Worm (Caenorhabditis elegans) whole organism, early embryonic: ENCODE results near the gene srh-19.

ENCODE experiments used
- B0310.2 ChIP-seq: sonication (generic microtip); optimal IDR thresholded peaks from 2 replicates; lab custom pipeline; 2016; ENCODE audit warnings: mild to moderate bottlenecking, missing genetic modification characterization, missing compliant biosample characterization
- F13C5.2 ChIP-seq: sonication (generic microtip); optimal IDR thresholded peaks from 2 replicates; lab custom pipeline; 2017; ENCODE audit warnings: mild to moderate bottlenecking, missing genetic modification characterization, inconsistent platforms, missing compliant biosample characterization
- aly-1 ChIP-seq: sonication (generic microtip); optimal IDR thresholded peaks from 2 replicates; lab custom pipeline; 2016; ENCODE audit warnings: missing genetic modification characterization, missing compliant biosample characterization
- ama-1 ChIP-seq: fragments of 150-350 bp; optimal IDR thresholded peaks from 2 replicates; lab custom pipeline; 2014
- ceh-13 ChIP-seq: fragments of 200-800 bp; sonication (Bioruptor generic); optimal IDR thresholded peaks from 2 replicates; lab custom pipeline; 2018; ENCODE audit warnings: mild to moderate bottlenecking, missing genetic modification characterization, missing compliant biosample characterization
- ceh-36 ChIP-seq: sonication (generic microtip); optimal IDR thresholded peaks from 2 replicates; lab custom pipeline; 2016; ENCODE audit warnings: missing genetic modification characterization, inconsistent platforms, missing compliant biosample characterization
- ets-7 ChIP-seq: sonication (generic microtip); optimal IDR thresholded peaks from 2 replicates; lab custom pipeline; 2016; ENCODE audit warnings: missing genotype, missing genetic modification characterization, missing compliant biosample characterization
- flt-1 ChIP-seq: fragments of 200-800 bp; sonication (Bioruptor generic); IDR thresholded peaks from 2 replicates; pipeline ENCODE4 v1.3.6; 2022; ENCODE audit warnings: missing genetic modification characterization, missing compliant biosample characterization
- hmbx-1 ChIP-seq: sonication (generic microtip); optimal IDR thresholded peaks from 2 replicates; lab custom pipeline; 2016; ENCODE audit warnings: mild to moderate bottlenecking, missing genetic modification characterization, missing compliant biosample characterization
- hmg-4 ChIP-seq: fragments of 200-800 bp; sonication (Bioruptor generic); optimal IDR thresholded peaks from 2 replicates; lab custom pipeline; 2018; ENCODE audit warnings: mild to moderate bottlenecking, missing genetic modification characterization, missing compliant biosample characterization
- hnd-1 ChIP-seq: sonication (generic microtip); optimal IDR thresholded peaks from 2 replicates; lab custom pipeline; 2016; ENCODE audit warnings: missing genetic modification characterization, missing compliant biosample characterization
- pes-1 ChIP-seq: fragments of 200-800 bp; sonication (Bioruptor generic); IDR thresholded peaks from 2 replicates; pipeline ENCODE4 v1.3.6; 2022; ENCODE audit warnings: missing genetic modification reagents, missing genetic modification characterization, missing compliant biosample characterization
- scrt-1 ChIP-seq: fragments of 200-800 bp; sonication (Bioruptor generic); IDR thresholded peaks from 2 replicates; pipeline ENCODE4 v1.3.6; 2022; ENCODE audit warnings: missing genetic modification characterization, missing compliant biosample characterization
- sea-1 ChIP-seq: fragments of 200-800 bp; sonication (Bioruptor generic); conservative IDR thresholded peaks from 2 replicates; pipeline ENCODE4 v1.3.6; 2022; ENCODE audit warnings: missing genetic modification characterization, missing compliant biosample characterization
- tbx-11 ChIP-seq: fragments of 200-800 bp; sonication (Bioruptor generic); IDR thresholded peaks from 2 replicates; pipeline ENCODE4 v1.3.6; 2022; ENCODE audit warnings: missing genetic modification characterization, missing compliant biosample characterization
- tbx-37 ChIP-seq: fragments of 200-800 bp; sonication (Bioruptor generic); conservative IDR thresholded peaks from 2 replicates; pipeline ENCODE4 v1.3.6; 2022; ENCODE audit warnings: missing genetic modification reagents, missing genetic modification characterization, missing compliant biosample characterization
- tra-4 ChIP-seq: sonication (generic microtip); optimal IDR thresholded peaks from 2 replicates; lab custom pipeline; 2017; ENCODE audit warnings: missing genetic modification characterization, missing compliant biosample characterization

srh-19 gene

ce11 chrX:1379391-1379790, 33.6 kb upstream of the srh-19 start:
- peak; percentile 89 for TF ChIP-seq sea-1
- peak; percentile 31 for TF ChIP-seq hmbx-1 (tag; lab: Kevin White, UChicago)
- TF ChIP-seq hmg-4 (GFP tag; lab: Kevin White, UChicago) = peak; percentile 90
- TF ChIP-seq B0310.2 = peak; percentile 60
- peak; percentile 91 for TF ChIP-seq aly-1 (tag; lab: Kevin White, UChicago)
- peak; percentile 75 for TF ChIP-seq ceh-36
- TF ChIP-seq ama-1 = no peak
- TF ChIP-seq flt-1 (GFP tag; lab: Robert Waterston, UW) = peak; percentile 90
- peak; percentile 93 for TF ChIP-seq tbx-11 (GFP tag; lab: Robert Waterston, UW)
- TF ChIP-seq pes-1 = peak; percentile 90
- TF ChIP-seq tbx-37 (GFP tag; lab: Robert Waterston, UW) = peak; percentile 81
- peak; percentile 59 for TF ChIP-seq tra-4
- peak; percentile 84 for TF ChIP-seq F13C5.2 (tag; lab: Kevin White, UChicago)
- TF ChIP-seq ceh-13 (GFP tag; lab: Kevin White, UChicago) = peak; percentile 75
- peak; percentile 73 for TF ChIP-seq hnd-1 (tag; lab: Kevin White, UChicago)
- peak; percentile 94 for TF ChIP-seq scrt-1 (GFP tag; lab: Robert Waterston, UW)
- peak; percentile 71 for TF ChIP-seq ets-7 (tag; lab: Kevin White, UChicago)

DNA sequence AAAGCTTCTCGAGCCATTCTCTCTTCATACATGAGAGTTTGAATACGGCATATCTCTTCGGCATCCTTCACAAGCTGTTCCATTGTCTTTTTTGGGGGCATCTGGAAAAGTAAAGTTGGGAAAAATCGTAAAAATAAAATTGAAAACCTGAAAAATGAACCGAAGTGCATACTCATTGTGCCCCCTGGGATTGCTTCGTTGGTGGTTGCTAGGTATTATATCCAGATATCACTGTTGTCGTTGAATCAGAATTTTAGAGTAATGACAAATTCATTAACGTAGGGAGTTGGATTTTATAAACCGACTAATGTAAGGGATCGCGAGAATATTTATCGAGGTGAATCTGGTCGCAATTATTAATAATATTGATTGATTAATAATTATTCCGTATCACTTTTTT, 31.4 kb upstream of the srh-19 start, which contains the start of gene F56C3.10:
F56C3.10 (minus strand) TSS at position 101 of the 400 bp plus-strand sequence.
- TF ChIP-seq hmbx-1 (tag; lab: Kevin White, UChicago) (no peak), hmg-4 (GFP tag; lab: Kevin White, UChicago) (no peak), tbx-11 (GFP tag; lab: Robert Waterston, UW) (no peak), hnd-1 (tag; lab: Kevin White, UChicago) (no peak), sea-1 (no peak), flt-1 (GFP tag; lab: Robert Waterston, UW) (no peak), B0310.2 (no peak)

ce11 chrX:1383546-1383945, 29.4 kb upstream of the srh-19 start:
- TF ChIP-seq ets-7 (tag; lab: Kevin White, UChicago) = no peak
- no peak for TF ChIP-seq tbx-11 (GFP tag; lab: Robert Waterston, UW)
- TF ChIP-seq ceh-13 (GFP tag; lab: Kevin White, UChicago) = no peak
- TF ChIP-seq scrt-1 (GFP tag; lab: Robert Waterston, UW) = no peak
- TF ChIP-seq pes-1 = no peak
- TF ChIP-seq B0310.2 = no peak
- TF ChIP-seq F13C5.2 (tag; lab: Kevin White, UChicago) = no peak
- no peak for TF ChIP-seq aly-1 (tag; lab: Kevin White, UChicago)
- no peak for TF ChIP-seq ceh-36
- no peak for TF ChIP-seq hmbx-1 (tag; lab: Kevin White, UChicago)
- TF ChIP-seq ama-1 = no peak
- TF ChIP-seq sea-1 = no peak
- no peak for TF ChIP-seq hnd-1 (tag; lab: Kevin White, UChicago)
- no peak for TF ChIP-seq hmg-4 (GFP tag; lab: Kevin White, UChicago)
- TF ChIP-seq flt-1 (GFP tag; lab: Robert Waterston, UW) = no peak
- TF ChIP-seq tra-4 = no peak

ce11 chrX:1384538-1384937, 28.4 kb upstream of the srh-19 start, which contains the start of gene F56C3.8:
F56C3.8 (minus strand) TSS chrX:1384638.
- TF ChIP-seq sea-1 (no peak), ceh-13 (GFP tag; lab: Kevin White, UChicago) (no peak), F13C5.2 (tag; lab: Kevin White, UChicago) (no peak), hmg-4 (GFP tag; lab: Kevin White, UChicago) (no peak), B0310.2 (no peak), tbx-11 (GFP tag; lab: Robert Waterston, UW) (no peak), scrt-1 (GFP tag; lab: Robert Waterston, UW) (no peak), hnd-1 (tag; lab: Kevin White, UChicago) (no peak), ets-7 (tag; lab: Kevin White, UChicago) (no peak)

ce11 chrX:1386893-1387367, 26.0 kb upstream of the srh-19 start, which contains the start of gene F56C3.1:
F56C3.1 (plus strand) TSS chrX:1387317.
- TF ChIP-seq tbx-37 (GFP tag; lab: Robert Waterston, UW) (no peak), ceh-36 (no peak), F13C5.2 (tag; lab: Kevin White, UChicago) (no peak), hmbx-1 (tag; lab: Kevin White, UChicago) (no peak)

DNA sequence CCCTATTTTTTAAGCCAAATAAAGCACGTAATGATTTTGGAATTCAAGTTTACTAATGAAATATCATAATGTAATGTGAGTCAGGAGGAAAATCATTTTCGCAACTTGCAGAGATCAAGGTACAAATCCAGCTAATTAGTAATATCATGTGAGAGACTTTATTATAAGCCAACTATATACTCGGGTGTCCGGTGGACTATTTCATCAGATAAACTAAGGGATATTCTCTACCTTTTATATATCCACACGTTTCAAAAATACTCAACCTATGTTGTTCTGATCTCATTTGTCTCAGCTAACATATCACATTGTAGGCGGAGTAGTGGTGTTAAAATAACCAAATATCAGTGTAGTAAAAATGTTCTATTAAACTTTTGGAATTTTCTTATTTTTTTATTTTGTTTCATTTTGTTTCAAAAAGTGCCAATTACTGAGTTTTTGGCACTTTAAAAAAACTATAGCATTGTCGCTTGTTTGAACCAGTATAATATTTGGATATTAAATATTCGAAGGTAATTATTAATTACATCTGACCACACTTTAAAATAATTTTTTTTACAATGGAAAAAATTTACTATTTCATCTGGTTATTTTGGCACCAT, 23.5 kb upstream of the srh-19 start:
- TF ChIP-seq tra-4 (no peak), ceh-13 (GFP tag; lab: Kevin White, UChicago) (no peak), pes-1 (no peak), scrt-1 (GFP tag; lab: Robert Waterston, UW) (no peak), hnd-1 (tag; lab: Kevin White, UChicago) (no peak)

ce11 chrX:1393891-1394290, 19.1 kb upstream of the srh-19 start, which contains the start of gene F56C3.9:
F56C3.9 (minus strand) TSS chrX:1393991.
- TF ChIP-seq ama-1 (no peak), ets-7 (tag; lab: Kevin White, UChicago) (no peak), scrt-1 (GFP tag; lab: Robert Waterston, UW) (no peak), hmbx-1 (tag; lab: Kevin White, UChicago) (no peak), ceh-13 (GFP tag; lab: Kevin White, UChicago) (no peak), hmg-4 (GFP tag; lab: Kevin White, UChicago) (no peak), sea-1 (no peak), aly-1 (tag; lab: Kevin White, UChicago) (no peak), F13C5.2 (tag; lab: Kevin White, UChicago) (no peak), hnd-1 (tag; lab: Kevin White, UChicago) (no peak), ceh-36 (no peak), tbx-11 (GFP tag; lab: Robert Waterston, UW) (no peak), tra-4 (no peak), pes-1 (no peak), B0310.2 (no peak), tbx-37 (GFP tag; lab: Robert Waterston, UW) (no peak), flt-1 (GFP tag; lab: Robert Waterston, UW) (no peak)
